Worm (Caenorhabditis elegans) whole organism, late embryonic: ENCODE measurements around the gene C54C6.7.

Experiments
- F13H6.1 ChIP-seq: sonication (generic microtip); optimal IDR thresholded peaks from 2 replicates; lab custom pipeline; 2016; ENCODE audit warnings: missing genetic modification characterization, missing compliant biosample characterization
- ahr-1 ChIP-seq: sonication (generic microtip); optimal IDR thresholded peaks from 2 replicates; lab custom pipeline; 2016; ENCODE audit warnings: missing genetic modification characterization, missing compliant biosample characterization
- ama-1 ChIP-seq: fragments of 150-350 bp; optimal IDR thresholded peaks from 2 replicates; lab custom pipeline; 2014
- ceh-14 ChIP-seq: sonication (generic microtip); optimal IDR thresholded peaks from 2 replicates; lab custom pipeline; 2016; ENCODE audit warnings: missing genotype, missing genetic modification characterization, missing compliant biosample characterization
- ceh-2 ChIP-seq: sonication (generic microtip); optimal IDR thresholded peaks from 2 replicates; lab custom pipeline; 2016; ENCODE audit warnings: missing genotype, missing genetic modification characterization, missing compliant biosample characterization
- ceh-30 ChIP-seq: fragments of 150-350 bp; optimal IDR thresholded peaks from 2 replicates; lab custom pipeline; 2014; ENCODE audit warnings: missing biosample characterization, missing genetic modification characterization
- ceh-31 ChIP-seq: sonication (generic microtip); optimal IDR thresholded peaks from 2 replicates; lab custom pipeline; 2016; ENCODE audit warnings: missing genetic modification characterization, missing compliant biosample characterization
- ceh-34 ChIP-seq: sonication (generic microtip); optimal IDR thresholded peaks from 2 replicates; lab custom pipeline; 2016; ENCODE audit warnings: mild to moderate bottlenecking, missing genetic modification characterization, missing compliant biosample characterization
- ceh-48 ChIP-seq: sonication (generic microtip); optimal IDR thresholded peaks from 2 replicates; lab custom pipeline; 2016; ENCODE audit warnings: missing genetic modification characterization, inconsistent platforms, missing compliant biosample characterization
- ceh-9 ChIP-seq: sonication (generic microtip); optimal IDR thresholded peaks from 2 replicates; lab custom pipeline; 2016; ENCODE audit warnings: mild to moderate bottlenecking, missing genetic modification characterization, inconsistent platforms, missing compliant biosample characterization
- che-1 ChIP-seq: sonication (generic microtip); optimal IDR thresholded peaks from 2 replicates; lab custom pipeline; 2016; ENCODE audit warnings: mild to moderate bottlenecking, missing genetic modification characterization, missing compliant biosample characterization
- dve-1 ChIP-seq: sonication (generic microtip); optimal IDR thresholded peaks from 2 replicates; lab custom pipeline; 2017; ENCODE audit warnings: antibody characterized with exemption, mild to moderate bottlenecking, missing genetic modification characterization, missing compliant biosample characterization
- elt-2 ChIP-seq: sonication (generic microtip); optimal IDR thresholded peaks from 2 replicates; lab custom pipeline; 2016; ENCODE audit warnings: missing genetic modification reagents, missing genetic modification characterization, missing compliant biosample characterization
- fax-1 ChIP-seq: sonication (generic microtip); optimal IDR thresholded peaks from 2 replicates; lab custom pipeline; 2016; ENCODE audit warnings: missing genotype, missing genetic modification characterization, missing compliant biosample characterization
- fkh-10 ChIP-seq: fragments of 150-350 bp; optimal IDR thresholded peaks from 2 replicates; lab custom pipeline; 2014; ENCODE audit warnings: missing biosample characterization, missing genetic modification reagents, missing genetic modification characterization
- hlh-30 ChIP-seq: sonication (generic microtip); optimal IDR thresholded peaks from 2 replicates; lab custom pipeline; 2017; ENCODE audit warnings: antibody characterized with exemption, missing genetic modification characterization, missing compliant biosample characterization; ENCODE audit not compliant: insufficient read depth
- hlh-6 ChIP-seq: sonication (generic microtip); optimal IDR thresholded peaks from 2 replicates; lab custom pipeline; 2016; ENCODE audit warnings: missing genotype, missing genetic modification characterization, missing compliant biosample characterization
- lim-6 ChIP-seq: sonication (generic microtip); optimal IDR thresholded peaks from 2 replicates; lab custom pipeline; 2016; ENCODE audit warnings: missing genetic modification characterization, missing compliant biosample characterization
- mec-3 ChIP-seq: sonication (generic microtip); optimal IDR thresholded peaks from 2 replicates; lab custom pipeline; 2016; ENCODE audit warnings: borderline replicate concordance, missing genetic modification characterization, missing compliant biosample characterization
- nfya-1 ChIP-seq: sonication (generic microtip); optimal IDR thresholded peaks from 2 replicates; lab custom pipeline; 2017; ENCODE audit warnings: missing genetic modification characterization, mild to moderate bottlenecking, missing compliant biosample characterization, antibody characterized with exemption, moderate library complexity
- nhr-11 ChIP-seq: fragments of 150-350 bp; optimal IDR thresholded peaks from 2 replicates; lab custom pipeline; 2014; ENCODE audit warnings: missing biosample characterization, missing genetic modification characterization
- nhr-232 ChIP-seq: sonication (generic microtip); optimal IDR thresholded peaks from 2 replicates; lab custom pipeline; 2016; ENCODE audit warnings: missing genetic modification characterization, missing compliant biosample characterization
- pag-3 ChIP-seq: sonication (generic microtip); optimal IDR thresholded peaks from 2 replicates; lab custom pipeline; 2016; ENCODE audit warnings: missing compliant biosample characterization, missing genetic modification characterization, borderline replicate concordance
- pax-1 ChIP-seq: fragments of 150-350 bp; optimal IDR thresholded peaks from 2 replicates; lab custom pipeline; 2014; ENCODE audit warnings: missing biosample characterization, missing genetic modification characterization
- pha-4 ChIP-seq: fragments of 150-350 bp; optimal IDR thresholded peaks from 2 replicates; lab custom pipeline; 2018; ENCODE audit warnings: missing biosample characterization, missing genetic modification reagents, missing genetic modification characterization
- pqm-1 ChIP-seq: sonication (generic microtip); optimal IDR thresholded peaks from 2 replicates; lab custom pipeline; 2016; ENCODE audit warnings: missing genetic modification characterization, missing compliant biosample characterization
- ref-2 ChIP-seq: sonication (generic microtip); optimal IDR thresholded peaks from 2 replicates; lab custom pipeline; 2016; ENCODE audit warnings: missing genetic modification characterization, missing compliant biosample characterization
- rnt-1 ChIP-seq: sonication (generic microtip); optimal IDR thresholded peaks from 2 replicates; lab custom pipeline; 2016; ENCODE audit warnings: missing genetic modification characterization, missing compliant biosample characterization
- sdc-2 ChIP-seq: sonication (generic microtip); optimal IDR thresholded peaks from 2 replicates; lab custom pipeline; 2016; ENCODE audit warnings: missing genotype, missing genetic modification characterization, missing compliant biosample characterization
- sox-4 ChIP-seq: sonication (generic microtip); optimal IDR thresholded peaks from 2 replicates; lab custom pipeline; 2017; ENCODE audit warnings: mild to moderate bottlenecking, missing genetic modification characterization, inconsistent platforms, missing compliant biosample characterization
- syd-9 ChIP-seq: sonication (generic microtip); optimal IDR thresholded peaks from 2 replicates; lab custom pipeline; 2016; ENCODE audit warnings: mild to moderate bottlenecking, missing genetic modification characterization, moderate library complexity, missing compliant biosample characterization
- tbx-2 ChIP-seq: sonication (generic microtip); optimal IDR thresholded peaks from 2 replicates; lab custom pipeline; 2016; ENCODE audit warnings: missing genetic modification characterization, missing compliant biosample characterization
- tbx-7 ChIP-seq: sonication (generic microtip); optimal IDR thresholded peaks from 2 replicates; lab custom pipeline; 2016; ENCODE audit warnings: missing genotype, missing genetic modification characterization, missing compliant biosample characterization
- ttx-3 ChIP-seq: sonication (generic microtip); optimal IDR thresholded peaks from 2 replicates; lab custom pipeline; 2016; ENCODE audit warnings: missing genetic modification reagents, missing genetic modification characterization, missing compliant biosample characterization
- unc-42 ChIP-seq: sonication (generic microtip); optimal IDR thresholded peaks from 2 replicates; lab custom pipeline; 2016; ENCODE audit warnings: missing genotype, missing genetic modification characterization, missing compliant biosample characterization
- unc-86 ChIP-seq: sonication (generic microtip); optimal IDR thresholded peaks from 2 replicates; lab custom pipeline; 2016; ENCODE audit warnings: missing genetic modification characterization, missing compliant biosample characterization
- zip-5 ChIP-seq: sonication (generic microtip); optimal IDR thresholded peaks from 2 replicates; lab custom pipeline; 2016; ENCODE audit warnings: missing genetic modification characterization, missing compliant biosample characterization
- ztf-16 ChIP-seq: sonication (generic microtip); optimal IDR thresholded peaks from 2 replicates; lab custom pipeline; 2017; ENCODE audit warnings: missing genetic modification characterization, missing compliant biosample characterization

C54C6.7 gene

DNA sequence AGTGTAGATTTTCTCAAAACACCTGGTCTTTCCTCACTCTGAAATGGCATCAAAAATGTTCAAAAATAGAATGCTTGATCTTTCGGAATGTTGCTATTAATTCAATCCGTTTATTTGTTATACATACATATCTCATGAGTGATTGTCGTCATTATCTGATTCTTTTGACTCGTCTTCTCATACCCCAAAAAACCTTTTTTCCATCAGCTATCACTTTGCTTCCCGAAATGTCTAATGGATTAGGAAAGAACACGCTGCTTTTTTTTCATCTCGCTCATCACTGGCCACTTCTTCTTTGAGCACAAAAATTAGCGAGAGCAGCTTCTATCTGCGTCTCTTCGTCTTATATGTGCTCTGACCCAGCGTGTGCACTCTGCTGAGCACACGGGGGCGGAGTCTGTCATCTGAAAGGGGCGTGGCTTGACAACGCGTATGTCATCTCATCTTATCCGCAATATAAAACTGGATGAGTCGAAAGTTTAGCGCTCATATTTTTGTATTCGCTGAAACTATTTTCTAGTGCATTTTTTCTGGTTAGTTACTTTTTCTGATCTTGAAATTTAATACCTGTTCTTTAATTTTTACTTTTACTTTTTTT lies 18.6 kb upstream of the C54C6.7 start (continued):
- TF ChIP-seq nhr-11 (tag; lab: Kevin White, UChicago) = no peak

DNA sequence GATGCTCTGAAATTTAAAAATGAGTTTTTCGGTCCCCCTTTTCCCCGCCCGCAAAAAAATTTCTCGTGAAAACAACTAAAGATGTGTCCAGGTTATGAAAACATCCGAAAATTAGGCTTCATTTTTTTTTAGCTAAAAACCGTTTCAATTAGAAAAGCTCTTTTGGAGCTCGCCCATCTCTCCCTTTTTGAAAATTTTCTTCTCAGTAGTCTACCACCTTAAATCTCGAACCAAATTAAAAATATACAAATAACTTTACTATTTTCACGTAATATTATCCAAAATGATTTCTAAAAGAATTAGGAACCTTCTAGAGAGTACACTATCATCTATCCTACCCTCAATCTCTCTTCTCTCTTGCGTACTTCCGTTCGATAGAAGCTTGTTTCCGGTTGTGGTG lies 16.1 kb upstream of the C54C6.7 start:
- TF ChIP-seq dve-1 (no peak), ceh-14 (no peak), hlh-6 (tag; lab: Kevin White, UChicago) (no peak), ceh-48 (tag; lab: Kevin White, UChicago) (no peak), fax-1 (tag; lab: Kevin White, UChicago) (no peak), tbx-7 (no peak), pqm-1 (tag; lab: Kevin White, UChicago) (no peak), zip-5 (tag; lab: Kevin White, UChicago) (no peak), lim-6 (tag; lab: Kevin White, UChicago) (no peak), ahr-1 (tag; lab: Kevin White, UChicago) (no peak), ceh-2 (tag; lab: Kevin White, UChicago) (no peak), ceh-34 (tag; lab: Kevin White, UChicago) (no peak), tbx-2 (no peak)

DNA sequence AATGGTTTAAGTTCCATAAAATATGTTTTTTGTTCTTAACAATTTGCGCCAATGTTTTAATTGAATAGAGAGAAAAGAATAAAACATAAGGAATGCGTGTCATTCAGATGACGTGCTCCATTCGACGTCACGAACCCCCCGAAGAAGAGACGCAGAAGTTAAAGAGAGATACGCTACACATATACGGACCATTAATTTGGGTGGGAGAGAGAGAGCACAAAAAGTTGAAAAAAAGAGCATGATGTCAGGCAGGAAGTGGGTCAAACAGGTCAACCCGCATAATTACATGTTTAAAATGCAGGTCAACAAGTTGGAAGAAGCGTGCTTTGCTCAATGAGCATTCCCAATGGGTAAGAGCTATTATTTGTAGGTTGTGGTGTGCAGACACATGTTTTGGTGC lies 14.0 kb upstream of the C54C6.7 start:
- no peak for TF ChIP-seq che-1 (tag; lab: Kevin White, UChicago)
- TF ChIP-seq tbx-2 = peak; percentile 1
- peak; percentile 34 for TF ChIP-seq unc-42 (tag; lab: Kevin White, UChicago)
- TF ChIP-seq, all 69 proteins: peak for 2

DNA sequence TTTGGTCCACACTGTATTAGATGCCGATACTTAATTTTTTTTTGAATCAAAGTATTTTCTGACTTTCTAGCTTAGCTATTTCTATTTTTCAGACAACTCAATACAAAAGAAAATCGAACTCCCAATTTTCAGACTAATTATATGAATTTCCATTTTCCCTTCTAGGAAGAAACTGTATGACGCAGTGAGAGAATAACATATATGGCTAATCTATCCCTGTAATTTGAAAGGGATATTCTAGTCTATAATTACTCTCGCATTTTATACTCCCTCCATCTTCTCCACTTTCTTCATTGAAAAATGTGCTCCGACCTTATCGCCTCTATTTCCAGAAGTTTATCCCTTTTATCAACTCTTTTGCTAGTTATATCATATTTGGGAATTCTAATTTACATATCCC lies 7.1 kb upstream of the C54C6.7 start, which contains the start of gene C54C6.4:
Gene C54C6.4 (plus strand): TSS at position 301 of the 400 bp plus-strand sequence.
- TF ChIP-seq rnt-1 (tag; lab: Kevin White, UChicago) (no peak), sdc-2 (tag; lab: Kevin White, UChicago) (no peak), sox-4 (tag; lab: Kevin White, UChicago) (no peak), F13H6.1 (tag; lab: Kevin White, UChicago) (no peak), nhr-232 (tag; lab: Kevin White, UChicago) (no peak), ahr-1 (tag; lab: Kevin White, UChicago) (no peak)

DNA sequence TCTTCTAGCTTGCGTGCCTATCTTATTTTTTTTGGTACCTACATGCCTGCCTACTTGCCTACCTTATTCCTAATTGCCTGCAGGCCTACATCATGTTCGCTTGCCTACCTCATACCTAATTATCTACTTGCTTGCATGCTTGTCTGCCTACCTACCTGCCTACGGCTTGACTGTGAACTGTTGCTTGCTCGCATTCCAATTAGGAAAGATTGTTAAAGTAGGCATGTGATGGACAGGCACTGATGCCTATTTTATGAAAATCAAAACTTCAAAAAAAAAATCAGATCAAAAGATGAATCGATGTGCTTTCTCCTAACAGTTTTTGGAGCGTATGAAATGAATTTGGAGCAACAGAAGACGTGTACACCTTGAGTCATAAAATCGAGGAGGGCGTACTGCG lies 4.1 kb upstream of the C54C6.7 start:
- no peak for TF ChIP-seq nhr-11 (tag; lab: Kevin White, UChicago)
- no peak for TF ChIP-seq nfya-1 (tag; lab: Kevin White, UChicago)
- no peak for TF ChIP-seq unc-86
- no peak for TF ChIP-seq ref-2 (tag; lab: Kevin White, UChicago)
- TF ChIP-seq ceh-31 (tag; lab: Kevin White, UChicago) = no peak
- TF ChIP-seq ama-1 (lab: Kevin White, UChicago) = no peak
- TF ChIP-seq fkh-10 = no peak
- no peak for TF ChIP-seq ztf-16
- no peak for TF ChIP-seq dve-1
- no peak for TF ChIP-seq tbx-2
- no peak for TF ChIP-seq elt-2
- TF ChIP-seq ttx-3 (tag; lab: Kevin White, UChicago) = no peak
- TF ChIP-seq syd-9 = no peak
- TF ChIP-seq unc-42 (tag; lab: Kevin White, UChicago) = no peak
- TF ChIP-seq ceh-9 (tag; lab: Kevin White, UChicago) = no peak
- TF ChIP-seq sox-4 (tag; lab: Kevin White, UChicago) = no peak

DNA sequence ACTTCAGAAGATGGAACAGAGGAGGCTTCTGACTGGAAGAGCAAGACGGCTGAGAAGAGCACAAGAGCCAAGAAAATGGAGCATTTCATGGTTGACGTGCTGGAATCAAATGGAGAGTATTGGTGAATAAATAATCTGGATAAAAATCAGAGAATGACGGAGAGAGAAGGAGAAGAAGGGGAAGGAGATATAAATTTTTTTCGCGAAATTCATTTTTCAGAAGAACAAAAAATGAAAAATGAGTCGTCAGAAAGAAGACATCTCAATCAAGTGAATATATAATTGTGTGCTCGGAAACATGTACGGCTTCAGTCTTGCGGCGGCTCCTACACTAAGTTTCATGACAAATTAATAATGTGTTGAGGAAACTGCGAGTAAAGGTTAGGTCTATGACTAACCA lies 3.5 kb upstream of the C54C6.7 start, which contains the start of gene C54C6.5:
Gene C54C6.5 (minus strand): TSS at position 101 of the 400 bp plus-strand sequence.
- TF ChIP-seq zip-5 (tag; lab: Kevin White, UChicago) (no peak), pha-4 (tag; lab: Kevin White, UChicago) (no peak), ceh-30 (tag; lab: Kevin White, UChicago) (no peak), mec-3 (tag; lab: Kevin White, UChicago) (no peak), sdc-2 (tag; lab: Kevin White, UChicago) (no peak), nhr-232 (tag; lab: Kevin White, UChicago) (no peak), nhr-11 (tag; lab: Kevin White, UChicago) (no peak), fkh-10 (no peak), pax-1 (tag; lab: Kevin White, UChicago) (no peak), hlh-30 (tag; lab: Kevin White, UChicago) (no peak), ceh-34 (tag; lab: Kevin White, UChicago) (no peak), unc-86 (no peak), pag-3 (tag; lab: Kevin White, UChicago) (no peak), ceh-31 (tag; lab: Kevin White, UChicago) (no peak)
